Worm (Caenorhabditis elegans): ENCODE results near the gene mrpl-2.

ce11 chrIV:736447-736846 lies 36.6 kb upstream of the mrpl-2 start, which contains the start of gene kvs-5:
- TF ChIP-seq hlh-30 (tag; optimal IDR thresholded peaks at IDR 0.05; ENCODE audit: insufficient read depth) (no peak), fax-1 (tag; optimal IDR thresholded peaks at IDR 0.05) (no peak), nhr-11 (tag; optimal IDR thresholded peaks at IDR 0.05) (no peak), ets-4 (tag; optimal IDR thresholded peaks at IDR 0.05) (no peak), ref-2 (tag; optimal IDR thresholded peaks at IDR 0.05) (no peak), Y22D7AL.16 (tag; optimal IDR thresholded peaks at IDR 0.05) (no peak), rnt-1 (tag; optimal IDR thresholded peaks at IDR 0.05) (no peak), ceh-24 (tag; optimal IDR thresholded peaks at IDR 0.05) (no peak), ceh-9 (tag; optimal IDR thresholded peaks at IDR 0.05) (no peak), ceh-14 (tag; optimal IDR thresholded peaks at IDR 0.05) (no peak), hlh-6 (tag; optimal IDR thresholded peaks at IDR 0.05) (no peak)
